Fruit fly (Drosophila melanogaster): ENCODE results near the gene CG6420.

dm6 chr3R:26736207-26736606 is 11.2 kb upstream of the CG6420 start, which contains the start of gene CG6403:
- no peak for TF ChIP-seq CG17806 (tag; optimal IDR thresholded peaks at IDR 0.05)
- no peak for TF ChIP-seq D1 (tag; optimal IDR thresholded peaks at IDR 0.05)
- TF ChIP-seq CG32121 (GFP tag; IDR thresholded peaks at IDR 0.05), result no peak
- TF ChIP-seq gl (tag; optimal IDR thresholded peaks at IDR 0.05), result no peak
- TF ChIP-seq CG14655 (GFP tag; optimal IDR thresholded peaks at IDR 0.05), result no peak
- TF ChIP-seq CG9948 (tag; optimal IDR thresholded peaks at IDR 0.05), result no peak
- no peak for TF ChIP-seq CG15710 (tag; optimal IDR thresholded peaks at IDR 0.05)
- TF ChIP-seq Snoo (tag; optimal IDR thresholded peaks at IDR 0.05), result no peak

Measured in whole organism, pupa.